Fruit fly (Drosophila melanogaster) whole organism, embryonic: ENCODE measurements around the gene Ccdc58.
A peak's percentile ranks its signal among the peaks of the same experiment; 100 is the strongest.

Experiments used
- Abd-B ChIP-seq: fragments of 200-800 bp; sonication (Bioruptor generic); optimal IDR thresholded peaks from 2 replicates; lab custom pipeline; 2018; ENCODE audit warnings: missing biosample characterization, mild to moderate bottlenecking, missing genetic modification characterization, moderate library complexity
- CG13424 ChIP-seq: fragments of 200-800 bp; sonication (Bioruptor generic); optimal IDR thresholded peaks from 2 replicates; lab custom pipeline; 2019; ENCODE audit warnings: missing biosample characterization, mild to moderate bottlenecking, missing genetic modification characterization, moderate library complexity
- CG14667 ChIP-seq: fragments of 200-800 bp; sonication (Bioruptor generic); IDR thresholded peaks from 2 replicates; pipeline ENCODE4 v1.3.6; 2022; ENCODE audit warnings: missing biosample characterization, missing genetic modification characterization
- CG17912 ChIP-seq: fragments of 200-800 bp; sonication (Bioruptor generic); optimal IDR thresholded peaks from 2 replicates; lab custom pipeline; 2018; ENCODE audit warnings: missing biosample characterization, mild to moderate bottlenecking, missing genetic modification characterization
- CG1792 ChIP-seq: fragments of 200-800 bp; sonication (Bioruptor generic); optimal IDR thresholded peaks from 2 replicates; lab custom pipeline; 2016; ENCODE audit warnings: missing biosample characterization, missing genetic modification characterization
- CG18476 ChIP-seq: fragments of 200-800 bp; sonication (Bioruptor generic); optimal IDR thresholded peaks from 2 replicates; lab custom pipeline; 2016; ENCODE audit warnings: missing biosample characterization, mild to moderate bottlenecking, missing genetic modification characterization
- CG2202 ChIP-seq: fragments of 200-800 bp; sonication (Bioruptor generic); optimal IDR thresholded peaks from 2 replicates; lab custom pipeline; 2018; ENCODE audit warnings: missing biosample characterization, mild to moderate bottlenecking, missing genetic modification characterization
- CG3847 ChIP-seq: fragments of 200-800 bp; sonication (Bioruptor generic); IDR thresholded peaks from 2 replicates; pipeline ENCODE4 v1.3.6; 2022; ENCODE audit warnings: missing biosample characterization, missing genetic modification characterization
- CG4328 ChIP-seq: fragments of 200-800 bp; sonication (Bioruptor generic); optimal IDR thresholded peaks from 3 replicates; lab custom pipeline; 2017; ENCODE audit warnings: missing biosample characterization, missing genetic modification reagents, missing genetic modification characterization
- CG43689 ChIP-seq: fragments of 200-800 bp; sonication (Bioruptor generic); IDR thresholded peaks from 2 replicates; pipeline ENCODE4 v1.3.6; 2022; ENCODE audit warnings: missing biosample characterization, missing genetic modification characterization
- CG6765 ChIP-seq: fragments of 200-800 bp; sonication (Bioruptor generic); optimal IDR thresholded peaks from 3 replicates; lab custom pipeline; 2017; ENCODE audit warnings: missing biosample characterization, mild to moderate bottlenecking, missing genetic modification characterization
- CG9609 ChIP-seq: fragments of 200-800 bp; sonication (Bioruptor generic); optimal IDR thresholded peaks from 3 replicates; lab custom pipeline; 2016; ENCODE audit warnings: missing biosample characterization, missing genetic modification characterization
- CkIIα-i1 ChIP-seq: fragments of 200-800 bp; sonication (Bioruptor generic); IDR thresholded peaks from 2 replicates; pipeline ENCODE4 v1.3.6; 2022; ENCODE audit warnings: missing biosample characterization, missing genetic modification characterization
- D ChIP-seq, 2 experiments: fragments of 200-800 bp in 1 of 2; fragments of >200 bp in 1 of 2; sonication (Bioruptor generic) in 1 of 2; optimal IDR thresholded peaks; 2 replicates in 1 of 2; 3 replicates in 1 of 2; lab custom pipeline; 2017; ENCODE audit warnings: mild to moderate bottlenecking in 1 of 2, missing biosample characterization in 1 of 2, missing genetic modification characterization in 1 of 2, missing genetic modification reagents in 1 of 2
- Dbx ChIP-seq: fragments of 200-800 bp; sonication (Bioruptor generic); IDR thresholded peaks from 3 replicates; pipeline ENCODE4 v1.3.6; 2022; ENCODE audit warnings: missing biosample characterization, missing genetic modification characterization
- Drgx ChIP-seq: fragments of 200-800 bp; sonication (Bioruptor generic); IDR thresholded peaks from 2 replicates; pipeline ENCODE4 v1.3.6; 2022; ENCODE audit warnings: missing biosample characterization, missing genetic modification characterization
- Ets65A ChIP-seq: fragments of 200-800 bp; sonication (Bioruptor generic); peaks from one replicate; lab custom pipeline; 2016; ENCODE audit warnings: missing biosample characterization, missing genetic modification characterization
- HLH54F ChIP-seq: fragments of 200-800 bp; sonication (Bioruptor generic); optimal IDR thresholded peaks from 3 replicates; lab custom pipeline; 2016; ENCODE audit warnings: missing biosample characterization, missing genetic modification characterization
- Hr51 ChIP-seq, 2 experiments: fragments of 200-800 bp; sonication (Bioruptor generic); optimal IDR thresholded peaks; 2 replicates in 1 of 2; 3 replicates in 1 of 2; lab custom pipeline; 2016 to 2018; ENCODE audit warnings: missing biosample characterization in 2 of 2, missing genetic modification characterization in 2 of 2, mild to moderate bottlenecking in 1 of 2, moderate library complexity in 1 of 2
- Kr ChIP-seq: fragments of 200-800 bp; sonication (Bioruptor generic); optimal IDR thresholded peaks from 2 replicates; lab custom pipeline; 2017; ENCODE audit warnings: missing biosample characterization, mild to moderate bottlenecking, missing genetic modification characterization
- Lpt ChIP-seq: fragments of >200 bp; optimal IDR thresholded peaks from 2 replicates; lab custom pipeline; 2018; ENCODE audit warnings: missing biosample characterization, missing genetic modification characterization
- NC2β ChIP-seq: fragments of 200-800 bp; sonication (Bioruptor generic); optimal IDR thresholded peaks from 2 replicates; lab custom pipeline; 2016; ENCODE audit warnings: missing biosample characterization, missing genetic modification characterization
- NFAT ChIP-seq: fragments of 200-800 bp; sonication (Bioruptor generic); IDR thresholded peaks from 2 replicates; pipeline ENCODE4 v1.3.6; 2022; ENCODE audit warnings: missing biosample characterization, missing genetic modification characterization
- Scr ChIP-seq: fragments of 200-800 bp; sonication (Bioruptor generic); IDR thresholded peaks from 2 replicates; pipeline ENCODE4 v1.3.6; 2022; ENCODE audit warnings: missing biosample characterization, missing genetic modification characterization; ENCODE audit not compliant: partially characterized antibody
- Sox102F ChIP-seq: fragments of 200-800 bp; sonication (Bioruptor generic); optimal IDR thresholded peaks from 2 replicates; lab custom pipeline; 2018; ENCODE audit warnings: missing biosample characterization, mild to moderate bottlenecking, missing genetic modification characterization, moderate library complexity
- Vsx1 ChIP-seq: fragments of 200-800 bp; sonication (Bioruptor generic); optimal IDR thresholded peaks from 2 replicates; lab custom pipeline; 2017; ENCODE audit warnings: missing biosample characterization, mild to moderate bottlenecking, missing genetic modification characterization, missing genetic modification reagents
- ac ChIP-seq: fragments of 200-800 bp; sonication (Bioruptor generic); optimal IDR thresholded peaks from 3 replicates; lab custom pipeline; 2017; ENCODE audit warnings: missing biosample characterization, mild to moderate bottlenecking, missing genetic modification characterization
- ara ChIP-seq: fragments of 200-800 bp; sonication (Bioruptor generic); IDR thresholded peaks from 2 replicates; pipeline ENCODE4 v1.3.6; 2022; ENCODE audit warnings: missing biosample characterization, missing genetic modification characterization
- ato ChIP-seq: fragments of 200-800 bp; sonication (Bioruptor generic); IDR thresholded peaks from 2 replicates; pipeline ENCODE4 v1.3.6; 2022; ENCODE audit warnings: missing biosample characterization, missing genetic modification characterization; ENCODE audit not compliant: partially characterized antibody
- bigmax ChIP-seq: fragments of 200-800 bp; sonication (Bioruptor generic); optimal IDR thresholded peaks from 2 replicates; lab custom pipeline; 2018; ENCODE audit warnings: missing biosample characterization, mild to moderate bottlenecking, missing genetic modification characterization
- cg ChIP-seq: fragments of 200-800 bp; sonication (Bioruptor generic); optimal IDR thresholded peaks from 3 replicates; lab custom pipeline; 2019; ENCODE audit warnings: missing biosample characterization, mild to moderate bottlenecking, missing genetic modification characterization, moderate library complexity
- croc ChIP-seq: fragments of 200-800 bp; sonication (Bioruptor generic); conservative IDR thresholded peaks from 3 replicates; pipeline ENCODE4 v1.3.6; 2022; ENCODE audit warnings: missing biosample characterization, missing genetic modification characterization
- da ChIP-seq: fragments of 200-800 bp; sonication (Bioruptor generic); optimal IDR thresholded peaks from 2 replicates; lab custom pipeline; 2016; ENCODE audit warnings: missing biosample characterization, missing genetic modification characterization
- dimm ChIP-seq: fragments of 200-800 bp; sonication (Bioruptor generic); IDR thresholded peaks from 2 replicates; pipeline ENCODE4 v1.3.6; 2022; ENCODE audit warnings: missing biosample characterization, missing genetic modification characterization
- dmrt99B ChIP-seq: fragments of 200-800 bp; sonication (Bioruptor generic); optimal IDR thresholded peaks from 2 replicates; lab custom pipeline; 2018; ENCODE audit warnings: missing biosample characterization, mild to moderate bottlenecking, missing genetic modification characterization, moderate library complexity
- fd102C ChIP-seq: fragments of 200-800 bp; sonication (Bioruptor generic); optimal IDR thresholded peaks from 2 replicates; lab custom pipeline; 2018; ENCODE audit warnings: missing biosample characterization, mild to moderate bottlenecking, missing genetic modification characterization, moderate library complexity
- gfzf ChIP-seq: fragments of 200-800 bp; sonication (Bioruptor generic); optimal IDR thresholded peaks from 2 replicates; lab custom pipeline; 2016; ENCODE audit warnings: missing biosample characterization, mild to moderate bottlenecking, missing genetic modification characterization, moderate library complexity
- gro ChIP-seq: fragments of 200-800 bp; sonication (Bioruptor generic); optimal IDR thresholded peaks from 2 replicates; lab custom pipeline; 2016; ENCODE audit warnings: missing biosample characterization, missing genetic modification characterization
- h ChIP-seq: fragments of >200 bp; optimal IDR thresholded peaks from 2 replicates; lab custom pipeline; 2017
- insv ChIP-seq, 2 experiments: fragments of 200-800 bp; sonication (Bioruptor generic); optimal IDR thresholded peaks; 3 replicates each; lab custom pipeline; 2016 to 2018; ENCODE audit warnings: missing biosample characterization in 2 of 2, missing genetic modification characterization in 2 of 2
- kni ChIP-seq: fragments of 200-800 bp; sonication (Bioruptor generic); optimal IDR thresholded peaks from 3 replicates; lab custom pipeline; 2017; ENCODE audit warnings: mild to moderate bottlenecking, missing biosample characterization, missing genetic modification reagents, missing genetic modification characterization
- mam ChIP-seq: fragments of 200-800 bp; sonication (Bioruptor generic); optimal IDR thresholded peaks from 3 replicates; lab custom pipeline; 2016; ENCODE audit warnings: missing biosample characterization, missing genetic modification characterization
- mld ChIP-seq: fragments of 200-800 bp; sonication (Bioruptor generic); IDR thresholded peaks from 3 replicates; pipeline ENCODE4 v1.3.6; 2022; ENCODE audit warnings: missing biosample characterization, missing genetic modification characterization; ENCODE audit not compliant: partially characterized antibody
- row ChIP-seq: fragments of 200-800 bp; sonication (Bioruptor generic); IDR thresholded peaks from 3 replicates; pipeline ENCODE4 v1.3.6; 2022; ENCODE audit warnings: missing biosample characterization, missing genetic modification characterization
- sc ChIP-seq, 3 experiments: fragments of >200 bp in 2 of 3; fragments of 200-800 bp in 1 of 3; sonication (Bioruptor generic) in 1 of 3; optimal IDR thresholded peaks; 2 replicates in 2 of 3; 3 replicates in 1 of 3; lab custom pipeline; 2017; ENCODE audit warnings: mild to moderate bottlenecking in 1 of 3, missing biosample characterization in 1 of 3, missing genetic modification characterization in 1 of 3, missing genetic modification reagents in 1 of 3
- sisA ChIP-seq: fragments of 200-800 bp; sonication (Bioruptor generic); IDR thresholded peaks from 2 replicates; pipeline ENCODE4 v1.3.6; 2022; ENCODE audit warnings: missing biosample characterization, missing genetic modification characterization
- sug ChIP-seq: fragments of 200-800 bp; optimal IDR thresholded peaks from 2 replicates; lab custom pipeline; 2019; ENCODE audit warnings: missing biosample characterization, mild to moderate bottlenecking, missing genetic modification characterization, moderate library complexity
- tap ChIP-seq: fragments of 200-800 bp; optimal IDR thresholded peaks from 3 replicates; lab custom pipeline; 2019; ENCODE audit warnings: missing biosample characterization, mild to moderate bottlenecking, missing genetic modification characterization, moderate library complexity
- vvl ChIP-seq: fragments of 200-800 bp; sonication (Bioruptor generic); IDR thresholded peaks from 2 replicates; pipeline ENCODE4 v1.3.6; 2022; ENCODE audit warnings: missing biosample characterization, missing genetic modification characterization
- wor ChIP-seq: fragments of 200-800 bp; sonication (Bioruptor generic); IDR thresholded peaks from 2 replicates; pipeline ENCODE4 v1.3.6; 2022; ENCODE audit warnings: missing biosample characterization, missing genetic modification characterization
- zfh1 ChIP-seq: fragments of 200-800 bp; sonication (Bioruptor generic); IDR thresholded peaks from 3 replicates; pipeline ENCODE4 v1.3.6; 2022; ENCODE audit warnings: missing biosample characterization, missing genetic modification characterization

Gene Ccdc58

dm6 chr3L:19791688-19792073 lies 13.3 kb upstream of the Ccdc58 start (continued):
- TF ChIP-seq tap (tag; lab: Kevin White, UChicago) (no peak), CkIIα-i1 (GFP tag; lab: Robert Waterston, UW) (no peak), CG2202 (tag; lab: Kevin White, UChicago) (no peak), NC2β (GFP tag; lab: Kevin White, UChicago) (no peak), h (lab: Kevin White, UChicago) (no peak), ato (no peak), sc (optimal IDR thresholded peaks at IDR 0.05; lab: Kevin White, UChicago) (no peak), sc (GFP tag; optimal IDR thresholded peaks at IDR 0.05; lab: Kevin White, UChicago) (no peak), dmrt99B (tag; lab: Kevin White, UChicago) (no peak), Lpt (GFP tag; lab: Kevin White, UChicago) (no peak), Abd-B (peak; percentile 35), bigmax (GFP tag; lab: Kevin White, UChicago) (no peak), CG43689 (GFP tag; lab: Robert Waterston, UW) (no peak), Kr (GFP tag; lab: Kevin White, UChicago) (no peak), gfzf (GFP tag; lab: Kevin White, UChicago) (no peak), CG17912 (GFP tag; lab: Kevin White, UChicago) (no peak), CG6765 (GFP tag; lab: Kevin White, UChicago) (no peak), Vsx1 (GFP tag; lab: Kevin White, UChicago) (peak; percentile 82), sisA (no peak), CG18476 (GFP tag; lab: Kevin White, UChicago) (no peak), mld (GFP tag; lab: Robert Waterston, UW) (no peak), insv (GFP tag; optimal IDR thresholded peaks at IDR 0.05; lab: Kevin White, UChicago) (no peak), Sox102F (GFP tag; lab: Kevin White, UChicago) (no peak), CG3847 (GFP tag; lab: Robert Waterston, UW) (no peak), Drgx (GFP tag; lab: Robert Waterston, UW) (no peak; the same call in 1 of the 2 replicates), kni (GFP tag; lab: Kevin White, UChicago) (peak; percentile 89), wor (GFP tag; lab: Robert Waterston, UW) (no peak), D (optimal IDR thresholded peaks at IDR 0.05; lab: Kevin White, UChicago) (peak; percentile 34), D (GFP tag; optimal IDR thresholded peaks at IDR 0.05; lab: Kevin White, UChicago) (no peak), NFAT (no peak), Dbx (GFP tag; lab: Robert Waterston, UW) (no peak), ac (GFP tag; lab: Kevin White, UChicago) (no peak), fd102C (GFP tag; lab: Kevin White, UChicago) (no peak), Scr (GFP tag; lab: Robert Waterston, UW) (peak; percentile 44), CG1792 (GFP tag; lab: Kevin White, UChicago) (no peak), sug (tag; lab: Kevin White, UChicago) (peak; percentile 63), croc (GFP tag; lab: Robert Waterston, UW) (no peak), da (GFP tag; lab: Kevin White, UChicago) (no peak), mam (GFP tag; lab: Kevin White, UChicago) (no peak), vvl (GFP tag; lab: Robert Waterston, UW) (peak; percentile 61; the same call in 1 of the 2 replicates), Ets65A (GFP tag; lab: Kevin White, UChicago) (no peak), CG14667 (GFP tag; lab: Robert Waterston, UW) (no peak), HLH54F (GFP tag; lab: Kevin White, UChicago) (no peak), dimm (GFP tag; lab: Robert Waterston, UW) (no peak), Hr51 (GFP tag; optimal IDR thresholded peaks at IDR 0.05; lab: Kevin White, UChicago) (no peak), row (GFP tag; lab: Robert Waterston, UW) (no peak), zfh1 (GFP tag; lab: Robert Waterston, UW) (peak; percentile 15; the same call in 1 of the 3 replicates), cg (GFP tag; lab: Kevin White, UChicago) (peak; percentile 92), ara (no peak), CG4328 (GFP tag; lab: Kevin White, UChicago) (peak; percentile 22), CG13424 (no peak), CG9609 (GFP tag; lab: Kevin White, UChicago) (no peak), gro (peak; percentile 52)
